Worm (Caenorhabditis elegans): ENCODE measurements around the gene fbxa-12.

Gene fbxa-12

ce11 chrIII:2171892-2172591 lies 47.5 kb upstream of the fbxa-12 start (continued):
- TF ChIP-seq crh-2 (tag; optimal IDR thresholded peaks at IDR 0.05) (peak; percentile 83), ztf-1 (GFP tag; conservative IDR thresholded peaks at IDR 0.05) (no peak), elt-3 (tag; optimal IDR thresholded peaks at IDR 0.05) (no peak), unc-55 (GFP tag; optimal IDR thresholded peaks at IDR 0.05) (peak; percentile 16), nhr-21 (tag; optimal IDR thresholded peaks at IDR 0.05) (peak; percentile 54), ztf-4 (tag; optimal IDR thresholded peaks at IDR 0.05) (peak; percentile 51), lsy-2 (tag; optimal IDR thresholded peaks at IDR 0.05) (peak; percentile 26 to 68)

ce11 chrIII:2197706-2198105 lies 21.8 kb upstream of the fbxa-12 start, which contains the start of gene C39B5.6:
Gene C39B5.6, plus strand, starts transcription at chrIII:2198006.
- TF ChIP-seq peb-1 (tag; optimal IDR thresholded peaks at IDR 0.05) (no peak), crh-2 (tag; optimal IDR thresholded peaks at IDR 0.05) (no peak), zag-1 (tag; optimal IDR thresholded peaks at IDR 0.05) (no peak), nhr-12 (tag; optimal IDR thresholded peaks at IDR 0.05) (no peak), nhr-21 (tag; optimal IDR thresholded peaks at IDR 0.05) (no peak), ceh-82 (tag; optimal IDR thresholded peaks at IDR 0.05) (no peak), ztf-4 (tag; optimal IDR thresholded peaks at IDR 0.05) (no peak), nhr-10 (tag; optimal IDR thresholded peaks at IDR 0.05) (no peak), egl-27 (tag; optimal IDR thresholded peaks at IDR 0.05) (no peak), gmeb-1 (tag; optimal IDR thresholded peaks at IDR 0.05) (no peak), unc-62 (GFP tag; optimal IDR thresholded peaks at IDR 0.05) (no peak)

- TF ChIP-seq lin-39 (tag; optimal IDR thresholded peaks at IDR 0.05) (no peak), skn-1 (tag; optimal IDR thresholded peaks at IDR 0.05) (no peak), unc-62 (GFP tag; optimal IDR thresholded peaks at IDR 0.05) (no peak), aly-2 (tag; optimal IDR thresholded peaks at IDR 0.05) (no peak), ztf-4 (tag; optimal IDR thresholded peaks at IDR 0.05) (no peak), nhr-129 (tag; optimal IDR thresholded peaks at IDR 0.05) (no peak), nhr-10 (tag; optimal IDR thresholded peaks at IDR 0.05) (no peak), ztf-1 (GFP tag; conservative IDR thresholded peaks at IDR 0.05) (no peak), snpc-4 (tag; optimal IDR thresholded peaks at IDR 0.05) (no peak), C34F6.9 (tag; optimal IDR thresholded peaks at IDR 0.05) (no peak), fos-1 (tag; optimal IDR thresholded peaks at IDR 0.05) (no peak), nhr-23 (tag; optimal IDR thresholded peaks at IDR 0.05) (no peak), ZK546.5 (tag; optimal IDR thresholded peaks at IDR 0.05) (no peak), ceh-16 (tag; optimal IDR thresholded peaks at IDR 0.05) (no peak)
These were observed 14.4 kb upstream of the fbxa-12 start for ce11 chrIII:2205155-2205554.

- TF ChIP-seq nhr-6 (tag; optimal IDR thresholded peaks at IDR 0.05), result no peak
- no peak for TF ChIP-seq ztf-11 (tag; optimal IDR thresholded peaks at IDR 0.05)
- no peak for TF ChIP-seq sma-3 (GFP tag; optimal IDR thresholded peaks at IDR 0.05)
- no peak for TF ChIP-seq ceh-82 (tag; optimal IDR thresholded peaks at IDR 0.05)
- no peak for TF ChIP-seq nhr-10 (tag; optimal IDR thresholded peaks at IDR 0.05)
- no peak for TF ChIP-seq nhr-12 (tag; optimal IDR thresholded peaks at IDR 0.05)
- no peak for TF ChIP-seq nhr-237 (tag; optimal IDR thresholded peaks at IDR 0.05)
- no peak for TF ChIP-seq egl-27 (tag; optimal IDR thresholded peaks at IDR 0.05)
- no peak for TF ChIP-seq peb-1 (tag; optimal IDR thresholded peaks at IDR 0.05)
- no peak for TF ChIP-seq nhr-21 (tag; optimal IDR thresholded peaks at IDR 0.05)
- no peak for TF ChIP-seq crh-2 (tag; optimal IDR thresholded peaks at IDR 0.05)
- no peak for TF ChIP-seq ama-1 (optimal IDR thresholded peaks at IDR 0.05)
- TF ChIP-seq lsy-2 (tag; optimal IDR thresholded peaks at IDR 0.05), result no peak
- no peak for TF ChIP-seq blmp-1 (tag; optimal IDR thresholded peaks at IDR 0.05; ENCODE audit: insufficient read depth)
- no peak for TF ChIP-seq ceh-16 (tag; optimal IDR thresholded peaks at IDR 0.05)
These were observed 11.6 kb upstream of the fbxa-12 start, which contains the start of gene C39B5.5 for ce11 chrIII:2207864-2208263. Gene C39B5.5, plus strand, starts transcription at chrIII:2208164.

- TF ChIP-seq sma-9 (GFP tag; optimal IDR thresholded peaks at IDR 0.05) (no peak), sma-9 (tag; optimal IDR thresholded peaks at IDR 0.05) (no peak), egl-27 (tag; optimal IDR thresholded peaks at IDR 0.05) (no peak), mab-5 (tag; optimal IDR thresholded peaks at IDR 0.05) (no peak), nhr-77 (tag; optimal IDR thresholded peaks at IDR 0.05) (no peak), F13H6.1 (tag; optimal IDR thresholded peaks at IDR 0.05) (no peak), aly-2 (tag; optimal IDR thresholded peaks at IDR 0.05) (no peak), dmd-4 (tag; optimal IDR thresholded peaks at IDR 0.05) (no peak), alr-1 (tag; optimal IDR thresholded peaks at IDR 0.05) (no peak), ztf-4 (tag; optimal IDR thresholded peaks at IDR 0.05) (no peak), lsy-2 (tag; optimal IDR thresholded peaks at IDR 0.05) (no peak), Y55F3AM.14 (GFP tag; optimal IDR thresholded peaks at IDR 0.05) (no peak), nhr-237 (tag; optimal IDR thresholded peaks at IDR 0.05) (no peak), nhr-10 (tag; optimal IDR thresholded peaks at IDR 0.05) (no peak), fos-1 (tag; optimal IDR thresholded peaks at IDR 0.05) (no peak), snpc-4 (tag; optimal IDR thresholded peaks at IDR 0.05) (no peak), peb-1 (tag; optimal IDR thresholded peaks at IDR 0.05) (no peak), lin-13 (GFP tag; optimal IDR thresholded peaks at IDR 0.05) (no peak)
These were observed 8.9 kb upstream of the fbxa-12 start for ce11 chrIII:2210601-2211000.
